Worm (Caenorhabditis elegans) whole organism, young adult: ENCODE data around the gene fzr-1.

ENCODE experiments used
- B0261.1 ChIP-seq: sonication (generic microtip); optimal IDR thresholded peaks from 2 replicates; lab custom pipeline; 2016; ENCODE audit warnings: mild to moderate bottlenecking, missing genetic modification characterization, moderate library complexity, missing compliant biosample characterization
- B0336.3 ChIP-seq: fragments of 200-800 bp; sonication (Bioruptor generic); IDR thresholded peaks from 2 replicates; pipeline ENCODE4 v1.3.6; 2022; ENCODE audit warnings: missing genetic modification characterization, missing compliant biosample characterization
- C06A6.2 ChIP-seq: fragments of 200-800 bp; sonication (Bioruptor generic); conservative IDR thresholded peaks from 2 replicates; pipeline ENCODE4 v1.3.6; 2022; ENCODE audit warnings: missing genetic modification characterization, missing compliant biosample characterization
- F10E7.11 ChIP-seq: sonication (generic microtip); optimal IDR thresholded peaks from 2 replicates; lab custom pipeline; 2017; ENCODE audit warnings: mild to moderate bottlenecking, missing genetic modification characterization, moderate library complexity, missing compliant biosample characterization
- F37B4.10 ChIP-seq: fragments of 200-800 bp; sonication (Bioruptor generic); IDR thresholded peaks from 2 replicates; pipeline ENCODE4 v1.3.6; 2022; ENCODE audit warnings: missing genetic modification characterization, missing compliant biosample characterization
- K11D2.4 ChIP-seq: fragments of 200-800 bp; sonication (Bioruptor generic); IDR thresholded peaks from 2 replicates; pipeline ENCODE4 v1.3.6; 2022; ENCODE audit warnings: missing genetic modification reagents, missing genetic modification characterization, missing compliant biosample characterization
- Y67H2A.10 ChIP-seq: fragments of 200-800 bp; sonication (Bioruptor generic); conservative IDR thresholded peaks from 2 replicates; pipeline ENCODE4 v1.3.6; 2022; ENCODE audit warnings: missing genetic modification reagents, missing genetic modification characterization, missing compliant biosample characterization
- ZK185.1 ChIP-seq: sonication (generic microtip); optimal IDR thresholded peaks from 2 replicates; lab custom pipeline; 2016; ENCODE audit warnings: mild to moderate bottlenecking, missing genetic modification characterization, missing compliant biosample characterization; ENCODE audit not compliant: poor library complexity, severe bottlenecking
- aptf-3 ChIP-seq: fragments of 200-800 bp; sonication (Bioruptor generic); IDR thresholded peaks from 2 replicates; pipeline ENCODE4 v1.3.6; 2022; ENCODE audit warnings: missing genetic modification characterization, missing compliant biosample characterization
- athp-1 ChIP-seq: sonication (generic microtip); optimal IDR thresholded peaks from 2 replicates; lab custom pipeline; 2017; ENCODE audit warnings: mild to moderate bottlenecking, missing genetic modification characterization, missing compliant biosample characterization
- attf-3 ChIP-seq: fragments of 200-800 bp; sonication (Bioruptor generic); conservative IDR thresholded peaks from 2 replicates; pipeline ENCODE4 v1.3.6; 2022; ENCODE audit warnings: missing genetic modification reagents, missing genetic modification characterization, missing compliant biosample characterization
- attf-5 ChIP-seq: fragments of 200-800 bp; sonication (Bioruptor generic); optimal IDR thresholded peaks from 2 replicates; lab custom pipeline; 2018; ENCODE audit warnings: mild to moderate bottlenecking, missing genetic modification characterization, missing compliant biosample characterization
- attf-6 ChIP-seq: fragments of 200-800 bp; sonication (Bioruptor generic); IDR thresholded peaks from 2 replicates; pipeline ENCODE4 v1.3.6; 2022; ENCODE audit warnings: missing genetic modification reagents, missing genetic modification characterization, missing compliant biosample characterization
- bed-1 ChIP-seq: fragments of 200-800 bp; sonication (Bioruptor generic); IDR thresholded peaks from 2 replicates; pipeline ENCODE4 v1.3.6; 2022; ENCODE audit warnings: missing genetic modification reagents, missing genetic modification characterization, missing compliant biosample characterization
- cebp-2 ChIP-seq: fragments of 200-800 bp; sonication (Bioruptor generic); IDR thresholded peaks from 2 replicates; pipeline ENCODE4 v1.3.6; 2022; ENCODE audit warnings: missing genetic modification characterization, missing compliant biosample characterization
- ceh-27 ChIP-seq: fragments of 200-800 bp; sonication (Bioruptor generic); optimal IDR thresholded peaks from 2 replicates; lab custom pipeline; 2018; ENCODE audit warnings: mild to moderate bottlenecking, missing genetic modification characterization, moderate library complexity, missing compliant biosample characterization
- ceh-58 ChIP-seq: fragments of 200-800 bp; sonication (Bioruptor generic); IDR thresholded peaks from 2 replicates; pipeline ENCODE4 v1.3.6; 2022; ENCODE audit warnings: missing genetic modification characterization, missing compliant biosample characterization
- chd-7 ChIP-seq: sonication (generic microtip); optimal IDR thresholded peaks from 2 replicates; lab custom pipeline; 2016; ENCODE audit warnings: mild to moderate bottlenecking, missing genetic modification characterization, moderate library complexity, missing compliant biosample characterization
- dpff-1 ChIP-seq: sonication (generic microtip); optimal IDR thresholded peaks from 2 replicates; lab custom pipeline; 2017; ENCODE audit warnings: mild to moderate bottlenecking, missing genetic modification characterization, missing compliant biosample characterization
- efl-1 ChIP-seq: fragments of 150-350 bp; optimal IDR thresholded peaks from 2 replicates; lab custom pipeline; 2014; ENCODE audit warnings: missing biosample characterization, missing genetic modification reagents, missing genetic modification characterization
- egrh-3 ChIP-seq: fragments of 200-800 bp; sonication (Bioruptor generic); IDR thresholded peaks from 2 replicates; pipeline ENCODE4 v1.3.6; 2022; ENCODE audit warnings: missing genetic modification reagents, missing genetic modification characterization, missing compliant biosample characterization
- ets-4 ChIP-seq: fragments of 200-800 bp; sonication (Bioruptor generic); optimal IDR thresholded peaks from 2 replicates; lab custom pipeline; 2018; ENCODE audit warnings: mild to moderate bottlenecking, missing genetic modification characterization, missing compliant biosample characterization
- gei-17 ChIP-seq: fragments of 200-800 bp; sonication (Bioruptor generic); optimal IDR thresholded peaks from 2 replicates; lab custom pipeline; 2018; ENCODE audit warnings: mild to moderate bottlenecking, missing genetic modification characterization, missing compliant biosample characterization
- him-1 ChIP-seq: sonication (generic microtip); optimal IDR thresholded peaks from 2 replicates; lab custom pipeline; 2016; ENCODE audit warnings: missing genotype, missing genetic modification reagents, missing genetic modification characterization, missing compliant biosample characterization
- hrde-1 ChIP-seq: sonication (generic microtip); optimal IDR thresholded peaks from 2 replicates; lab custom pipeline; 2016; ENCODE audit warnings: missing genetic modification characterization, mild to moderate bottlenecking, missing compliant biosample characterization, moderate library complexity, missing genotype, missing genetic modification reagents, borderline replicate concordance
- lag-1 ChIP-seq: fragments of 200-800 bp; sonication (Bioruptor generic); IDR thresholded peaks from 2 replicates; pipeline ENCODE4 v1.3.6; 2022; ENCODE audit warnings: missing genetic modification reagents, missing genetic modification characterization, missing compliant biosample characterization
- lin-35 ChIP-seq, 3 experiments: fragments of 150-350 bp in 2 of 3; sonication (generic microtip) in 1 of 3; optimal IDR thresholded peaks; 2 replicates each; lab custom pipeline; 2014 to 2018; ENCODE audit warnings: missing biosample characterization in 3 of 3, missing genetic modification characterization in 3 of 3, missing genetic modification reagents in 3 of 3
- lin-54 ChIP-seq: fragments of 200-800 bp; sonication (Bioruptor generic); optimal IDR thresholded peaks from 2 replicates; lab custom pipeline; 2018; ENCODE audit warnings: mild to moderate bottlenecking, missing genetic modification characterization, missing compliant biosample characterization
- lsy-27 ChIP-seq: sonication (generic microtip); optimal IDR thresholded peaks from 2 replicates; lab custom pipeline; 2017; ENCODE audit warnings: missing genetic modification characterization, mild to moderate bottlenecking, missing compliant biosample characterization, antibody characterized with exemption, missing genotype, borderline replicate concordance; ENCODE audit not compliant: insufficient read depth
- madf-8 ChIP-seq: fragments of 200-800 bp; sonication (Bioruptor generic); conservative IDR thresholded peaks from 2 replicates; pipeline ENCODE4 v1.3.6; 2022; ENCODE audit warnings: missing genetic modification reagents, missing genetic modification characterization, missing compliant biosample characterization
- mel-28 ChIP-seq: sonication (generic microtip); optimal IDR thresholded peaks from 2 replicates; lab custom pipeline; 2016; ENCODE audit warnings: borderline replicate concordance, mild to moderate bottlenecking, missing genetic modification characterization, missing compliant biosample characterization
- mxl-1 ChIP-seq: sonication (generic microtip); optimal IDR thresholded peaks from 2 replicates; lab custom pipeline; 2016; ENCODE audit warnings: missing genetic modification characterization, missing compliant biosample characterization
- nfyb-1 ChIP-seq: fragments of 200-800 bp; sonication (Bioruptor generic); IDR thresholded peaks from 2 replicates; pipeline ENCODE4 v1.3.6; 2022; ENCODE audit warnings: missing genetic modification reagents, missing genetic modification characterization, missing compliant biosample characterization
- nhr-120 ChIP-seq: fragments of 200-800 bp; sonication (Bioruptor generic); IDR thresholded peaks from 2 replicates; pipeline ENCODE4 v1.3.6; 2022; ENCODE audit warnings: missing genetic modification characterization, missing compliant biosample characterization
- nhr-179 ChIP-seq: sonication (generic microtip); optimal IDR thresholded peaks from 2 replicates; lab custom pipeline; 2016; ENCODE audit warnings: mild to moderate bottlenecking, missing genetic modification characterization, missing compliant biosample characterization
- nhr-27 ChIP-seq: fragments of 200-800 bp; sonication (Bioruptor generic); optimal IDR thresholded peaks from 2 replicates; lab custom pipeline; 2018; ENCODE audit warnings: mild to moderate bottlenecking, missing genetic modification characterization, moderate library complexity, missing compliant biosample characterization
- pbrm-1 ChIP-seq: fragments of 200-800 bp; sonication (Bioruptor generic); IDR thresholded peaks from 2 replicates; pipeline ENCODE4 v1.3.6; 2022; ENCODE audit warnings: missing genetic modification reagents, missing genetic modification characterization, missing compliant biosample characterization
- rpc-1 ChIP-seq, 2 experiments: fragments of 150-350 bp in 1 of 2; sonication (generic microtip) in 1 of 2; optimal IDR thresholded peaks; 2 replicates each; lab custom pipeline; 2014 to 2018; ENCODE audit warnings: missing biosample characterization in 1 of 2, missing genetic modification characterization in 1 of 2, missing genetic modification reagents in 1 of 2, missing genotype in 1 of 2
- snpc-1.3 ChIP-seq: sonication (generic microtip); optimal IDR thresholded peaks from 2 replicates; lab custom pipeline; 2017; ENCODE audit warnings: missing genetic modification characterization, mild to moderate bottlenecking, missing compliant biosample characterization, antibody characterized with exemption, moderate library complexity, missing genotype, missing genetic modification reagents; ENCODE audit not compliant: insufficient read depth
- snpc-3.4 ChIP-seq: sonication (generic microtip); optimal IDR thresholded peaks from 2 replicates; lab custom pipeline; 2017; ENCODE audit warnings: missing genetic modification characterization, mild to moderate bottlenecking, missing compliant biosample characterization, antibody characterized with exemption, moderate library complexity, missing genotype, missing genetic modification reagents
- sptf-2 ChIP-seq: fragments of 200-800 bp; sonication (Bioruptor generic); optimal IDR thresholded peaks from 2 replicates; lab custom pipeline; 2018; ENCODE audit warnings: mild to moderate bottlenecking, missing genetic modification characterization, missing compliant biosample characterization
- tbp1 ChIP-seq: fragments of 200-800 bp; sonication (Bioruptor generic); optimal IDR thresholded peaks from 2 replicates; lab custom pipeline; 2018; ENCODE audit warnings: mild to moderate bottlenecking, missing genetic modification characterization, missing compliant biosample characterization
- tbx-9 ChIP-seq: sonication (generic microtip); optimal IDR thresholded peaks from 2 replicates; lab custom pipeline; 2016; ENCODE audit warnings: borderline replicate concordance, missing genetic modification characterization, inconsistent platforms, missing compliant biosample characterization
- tlf-1 ChIP-seq: fragments of 200-800 bp; sonication (Bioruptor generic); optimal IDR thresholded peaks from 2 replicates; lab custom pipeline; 2018; ENCODE audit warnings: mild to moderate bottlenecking, missing genetic modification characterization, missing compliant biosample characterization
- unc-62 ChIP-seq: fragments of 150-350 bp; optimal IDR thresholded peaks from 2 replicates; lab custom pipeline; 2014; ENCODE audit warnings: missing biosample characterization, missing genetic modification reagents, missing genetic modification characterization
- xnd-1 ChIP-seq: sonication (generic microtip); optimal IDR thresholded peaks from 2 replicates; lab custom pipeline; 2016; ENCODE audit warnings: missing genotype, missing genetic modification reagents, missing genetic modification characterization, missing compliant biosample characterization
- ztf-26 ChIP-seq: sonication (generic microtip); optimal IDR thresholded peaks from 2 replicates; lab custom pipeline; 2017; ENCODE audit warnings: missing genetic modification characterization, missing compliant biosample characterization
- ztf-3 ChIP-seq: fragments of 200-800 bp; sonication (Bioruptor generic); optimal IDR thresholded peaks from 2 replicates; lab custom pipeline; 2018; ENCODE audit warnings: mild to moderate bottlenecking, missing genetic modification characterization, missing compliant biosample characterization

The fzr-1 gene

ce11 chrII:9603419-9603818 is 40.8 kb downstream of the fzr-1 start (continued):
- TF ChIP-seq tlf-1 (GFP tag; lab: Kevin White, UChicago) (peak; percentile 75), egrh-3 (GFP tag; lab: Robert Waterston, UW) (no peak), nhr-27 (no peak), attf-3 (peak; percentile 47; the same call in 1 of the 2 replicates), pbrm-1 (GFP tag; lab: Robert Waterston, UW) (peak; percentile 66), lin-35 (GFP tag; optimal IDR thresholded peaks at IDR 0.05; lab: Kevin White, UChicago) (peak in 1 of 3 experiments; percentile 63), B0261.1 (tag; lab: Kevin White, UChicago) (no peak), nhr-120 (GFP tag; lab: Robert Waterston, UW) (no peak), bed-1 (GFP tag; lab: Robert Waterston, UW) (no peak), rpc-1 (optimal IDR thresholded peaks at IDR 0.05; lab: Kevin White, UChicago) (no peak), rpc-1 (tag; optimal IDR thresholded peaks at IDR 0.05; lab: Kevin White, UChicago) (no peak), mxl-1 (tag; lab: Kevin White, UChicago) (no peak), ceh-27 (GFP tag; lab: Kevin White, UChicago) (peak; percentile 93), F10E7.11 (tag; lab: Kevin White, UChicago) (no peak), Y67H2A.10 (no peak), F37B4.10 (no peak), dpff-1 (no peak), tbx-9 (no peak), athp-1 (tag; lab: Kevin White, UChicago) (peak; percentile 43), xnd-1 (tag; lab: Kevin White, UChicago) (no peak), him-1 (tag; lab: Kevin White, UChicago) (no peak), sptf-2 (GFP tag; lab: Kevin White, UChicago) (no peak), snpc-1.3 (tag; lab: Kevin White, UChicago) (peak; percentile 12), attf-6 (no peak), K11D2.4 (GFP tag; lab: Robert Waterston, UW) (peak; percentile 90), ztf-26 (tag; lab: Kevin White, UChicago) (peak; percentile 80), B0336.3 (GFP tag; lab: Robert Waterston, UW) (peak; percentile 89), attf-5 (peak; percentile 91), cebp-2 (no peak), nfyb-1 (GFP tag; lab: Robert Waterston, UW) (peak; percentile 85), C06A6.2 (GFP tag; lab: Robert Waterston, UW) (peak; percentile 61; the same call in 1 of the 2 replicates), ztf-3 (GFP tag; lab: Kevin White, UChicago) (peak; percentile 79), lsy-27 (tag; lab: Kevin White, UChicago) (no peak), lag-1 (GFP tag; lab: Robert Waterston, UW) (no peak), ceh-58 (GFP tag; lab: Robert Waterston, UW) (no peak), efl-1 (GFP tag; lab: Kevin White, UChicago) (no peak), tbp1 (GFP tag; lab: Kevin White, UChicago) (peak; percentile 67), lin-54 (peak; percentile 69), hrde-1 (no peak), unc-62 (peak; percentile 59), snpc-3.4 (tag; lab: Kevin White, UChicago) (no peak), gei-17 (GFP tag; lab: Kevin White, UChicago) (peak; percentile 54), nhr-179 (tag; lab: Kevin White, UChicago) (no peak), chd-7 (tag; lab: Kevin White, UChicago) (peak; percentile 92), aptf-3 (GFP tag; lab: Robert Waterston, UW) (no peak), madf-8 (GFP tag; lab: Robert Waterston, UW) (no peak), mel-28 (tag; lab: Kevin White, UChicago) (no peak), ZK185.1 (tag; lab: Kevin White, UChicago) (peak; percentile 59), ets-4 (GFP tag; lab: Kevin White, UChicago) (peak; percentile 54)
